Worm (Caenorhabditis elegans): Measurements from ENCODE around the gene npr-43.

npr-43 gene

ce11 chrV:14378986-14379385 lies at the start of gene npr-43:
TSS of gene npr-43 (minus strand) at chrV:14379086.
- TF ChIP-seq ceh-58 (GFP tag; IDR thresholded peaks at IDR 0.05) = no peak

DNA sequence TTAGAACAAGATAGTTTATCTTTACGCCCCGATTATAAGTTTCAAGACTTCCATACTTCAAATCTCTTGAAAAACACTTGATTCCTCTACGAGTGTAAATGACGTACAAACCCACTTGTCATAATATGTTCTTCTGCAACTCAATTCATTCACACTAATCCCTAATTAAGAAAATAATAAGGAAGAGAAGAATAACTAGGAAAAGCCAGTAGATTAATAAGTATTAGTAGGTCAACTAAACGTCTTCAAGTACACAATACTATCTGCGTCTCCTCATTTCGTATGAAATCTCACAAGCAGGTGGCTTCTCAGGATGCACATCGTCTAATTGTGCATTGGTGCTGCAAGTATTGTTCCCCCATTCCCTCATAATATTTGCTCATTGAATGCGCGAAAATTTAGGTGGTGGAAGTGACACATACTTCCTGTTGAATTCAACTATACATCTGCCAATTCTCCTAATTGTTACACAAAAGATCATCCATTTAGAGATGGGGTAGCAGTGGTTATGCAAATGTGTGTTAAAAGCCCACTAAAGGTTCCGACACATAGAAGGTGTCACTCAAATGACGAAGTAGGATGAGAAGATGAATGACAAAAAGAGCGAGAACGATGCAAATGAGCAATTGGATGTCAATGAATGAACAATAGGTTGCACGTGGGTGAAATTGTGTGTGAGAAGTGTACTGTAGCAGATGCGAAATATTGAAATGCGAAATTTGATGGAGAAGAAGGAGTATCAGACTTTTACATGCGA lies 48.4 kb upstream of the npr-43 start:
- TF ChIP-seq Y53G8AR.9 (GFP tag; conservative IDR thresholded peaks at IDR 0.05) (no peak), madf-10 (tag; optimal IDR thresholded peaks at IDR 0.05) (no peak), fkh-3 (tag; optimal IDR thresholded peaks at IDR 0.05) (no peak), nfya-2 (GFP tag; IDR thresholded peaks at IDR 0.05) (no peak)

- TF ChIP-seq tlf-1 (GFP tag; optimal IDR thresholded peaks at IDR 0.05) (no peak), F23B12.7 (tag; optimal IDR thresholded peaks at IDR 0.05; ENCODE audit: insufficient read depth) (no peak), T07F8.4 (tag; optimal IDR thresholded peaks at IDR 0.05) (no peak), ama-1 (optimal IDR thresholded peaks at IDR 0.05) (no peak), ama-1 (GFP tag; optimal IDR thresholded peaks at IDR 0.05) (no peak), hmg-20 (GFP tag; IDR thresholded peaks at IDR 0.05) (no peak), F22D6.2 (tag; optimal IDR thresholded peaks at IDR 0.05) (no peak), zfh-2 (GFP tag; conservative IDR thresholded peaks at IDR 0.05) (no peak), hrde-1 (tag; optimal IDR thresholded peaks at IDR 0.05; ENCODE audit: borderline replicate concordance) (no peak), hmg-1.2 (GFP tag; IDR thresholded peaks at IDR 0.05) (no peak), let-526 (GFP tag; IDR thresholded peaks at IDR 0.05) (no peak), mel-28 (tag; optimal IDR thresholded peaks at IDR 0.05; ENCODE audit: borderline replicate concordance) (no peak), lag-1 (GFP tag; IDR thresholded peaks at IDR 0.05) (no peak), F57A8.1 (GFP tag; optimal IDR thresholded peaks at IDR 0.05) (no peak), F10E7.11 (tag; optimal IDR thresholded peaks at IDR 0.05) (no peak), rpc-1 (optimal IDR thresholded peaks at IDR 0.05) (no peak), rpc-1 (tag; optimal IDR thresholded peaks at IDR 0.05) (no peak), madf-6 (GFP tag; IDR thresholded peaks at IDR 0.05) (no peak), ceh-91 (GFP tag; IDR thresholded peaks at IDR 0.05) (no peak), somi-1 (GFP tag; optimal IDR thresholded peaks at IDR 0.05) (no peak), lin-40 (tag; optimal IDR thresholded peaks at IDR 0.05) (no peak)
Observed at ce11 chrV:14426013-14426412, 47.1 kb upstream of the npr-43 start.

ce11 chrV:14424958-14425492 lies 46.1 kb upstream of the npr-43 start, which contains the start of gene rrsr-1:
TSS of gene rrsr-1 (minus strand) at chrV:14425008.
- no peak for TF ChIP-seq B0019.2 (GFP tag; conservative IDR thresholded peaks at IDR 0.05)
- TF ChIP-seq aptf-2 (GFP tag; conservative IDR thresholded peaks at IDR 0.05) = no peak
- TF ChIP-seq nfya-2 (GFP tag; IDR thresholded peaks at IDR 0.05) = no peak
- no peak for TF ChIP-seq F57A8.1 (GFP tag; optimal IDR thresholded peaks at IDR 0.05)
- TF ChIP-seq madf-3 (GFP tag; IDR thresholded peaks at IDR 0.05) = no peak
- TF ChIP-seq xnd-1 (tag; optimal IDR thresholded peaks at IDR 0.05) = no peak
- no peak for TF ChIP-seq T26A5.8 (tag; optimal IDR thresholded peaks at IDR 0.05)
- TF ChIP-seq aptf-3 (GFP tag; IDR thresholded peaks at IDR 0.05) = no peak
- TF ChIP-seq F33H1.4 (GFP tag; IDR thresholded peaks at IDR 0.05) = no peak
- TF ChIP-seq madf-8 (GFP tag; conservative IDR thresholded peaks at IDR 0.05) = no peak
- TF ChIP-seq ceh-100 (GFP tag; IDR thresholded peaks at IDR 0.05) = peak; percentile 78
- TF ChIP-seq F52B5.7 (tag; optimal IDR thresholded peaks at IDR 0.05) = no peak
- TF ChIP-seq die-1 (tag; optimal IDR thresholded peaks at IDR 0.05) = no peak
- no peak for TF ChIP-seq nhr-90 (tag; optimal IDR thresholded peaks at IDR 0.05)
- TF ChIP-seq snpc-3.4 (tag; optimal IDR thresholded peaks at IDR 0.05) = peak; percentile 14
- TF ChIP-seq K12H6.12 (tag; optimal IDR thresholded peaks at IDR 0.05) = no peak
- TF ChIP-seq sptf-2 (GFP tag; optimal IDR thresholded peaks at IDR 0.05) = no peak
- TF ChIP-seq hrde-1 (tag; optimal IDR thresholded peaks at IDR 0.05; ENCODE audit: borderline replicate concordance) = no peak
- TF ChIP-seq nhr-120 (GFP tag; IDR thresholded peaks at IDR 0.05) = no peak
- no peak for TF ChIP-seq chd-7 (tag; optimal IDR thresholded peaks at IDR 0.05)
- no peak for TF ChIP-seq F10E7.11 (tag; optimal IDR thresholded peaks at IDR 0.05)
- no peak for TF ChIP-seq attf-5 (GFP tag; optimal IDR thresholded peaks at IDR 0.05)
- no peak for TF ChIP-seq zfh-2 (GFP tag; conservative IDR thresholded peaks at IDR 0.05)

Data from whole organism, young adult.